Worm (Caenorhabditis elegans): Measurements from ENCODE around the gene C14C6.5.

- no peak for TF ChIP-seq unc-62 (GFP tag; optimal IDR thresholded peaks at IDR 0.05)
- TF ChIP-seq nhr-25 (tag; optimal IDR thresholded peaks at IDR 0.05): no peak
- no peak for TF ChIP-seq dmd-4 (tag; optimal IDR thresholded peaks at IDR 0.05)
- no peak for TF ChIP-seq ama-1 (optimal IDR thresholded peaks at IDR 0.05)
- no peak for TF ChIP-seq nhr-11 (tag; optimal IDR thresholded peaks at IDR 0.05)
- TF ChIP-seq ztf-4 (tag; optimal IDR thresholded peaks at IDR 0.05): no peak
- TF ChIP-seq nhr-10 (tag; optimal IDR thresholded peaks at IDR 0.05): no peak
- no peak for TF ChIP-seq nhr-23 (tag; optimal IDR thresholded peaks at IDR 0.05)
- TF ChIP-seq R02D3.7 (tag; optimal IDR thresholded peaks at IDR 0.05): no peak
Measured at ce11 chrV:503728-504127, 32.7 kb upstream of the C14C6.5 start, which contains the start of gene srlf-35.

All from whole organism, L2 larva.